Worm (Caenorhabditis elegans) whole organism, L1 larva: ENCODE measurements around the gene T22G5.3.

Experiments
- aha-1 ChIP-seq: fragments of 150-350 bp; optimal IDR thresholded peaks from 2 replicates; lab custom pipeline; 2014; ENCODE audit warnings: missing biosample characterization, missing genetic modification characterization
- ama-1 ChIP-seq: fragments of 150-350 bp; optimal IDR thresholded peaks from 2 replicates; lab custom pipeline; 2014
- ceh-82 ChIP-seq, 3 experiments: fragments of 150-350 bp in 1 of 3; sonication (generic microtip) in 2 of 3; optimal IDR thresholded peaks; 2 replicates each; lab custom pipeline; 2014 to 2017; ENCODE audit warnings: missing biosample characterization in 3 of 3, missing genetic modification characterization in 3 of 3
- lin-14 ChIP-seq: fragments of 200-800 bp; sonication (Bioruptor generic); optimal IDR thresholded peaks from 2 replicates; lab custom pipeline; 2018; ENCODE audit warnings: mild to moderate bottlenecking, missing genetic modification characterization, moderate library complexity, missing compliant biosample characterization
- lin-39 ChIP-seq: fragments of 150-350 bp; optimal IDR thresholded peaks from 2 replicates; lab custom pipeline; 2014; ENCODE audit warnings: missing biosample characterization, missing genetic modification reagents, missing genetic modification characterization
- lir-3 ChIP-seq: sonication (generic microtip); optimal IDR thresholded peaks from 2 replicates; lab custom pipeline; 2016; ENCODE audit warnings: mild to moderate bottlenecking, missing genetic modification characterization, moderate library complexity, missing compliant biosample characterization; ENCODE audit not compliant: poor library complexity
- lsy-2 ChIP-seq, 2 experiments: fragments of 150-350 bp; optimal IDR thresholded peaks; 2 replicates each; lab custom pipeline; 2014; ENCODE audit warnings: missing biosample characterization in 2 of 2, missing genetic modification characterization in 2 of 2
- nhr-11 ChIP-seq: fragments of 150-350 bp; optimal IDR thresholded peaks from 2 replicates; lab custom pipeline; 2014; ENCODE audit warnings: missing biosample characterization, missing genetic modification characterization
- nhr-12 ChIP-seq: sonication (generic microtip); optimal IDR thresholded peaks from 2 replicates; lab custom pipeline; 2017; ENCODE audit warnings: missing biosample characterization, missing genetic modification characterization
- nhr-237 ChIP-seq: fragments of 150-350 bp; optimal IDR thresholded peaks from 2 replicates; lab custom pipeline; 2014; ENCODE audit warnings: missing biosample characterization, missing genetic modification characterization
- tbx-2 ChIP-seq: sonication (generic microtip); optimal IDR thresholded peaks from 2 replicates; lab custom pipeline; 2016; ENCODE audit warnings: missing genetic modification characterization, missing compliant biosample characterization
- unc-62 ChIP-seq: fragments of 150-350 bp; optimal IDR thresholded peaks from 2 replicates; lab custom pipeline; 2014; ENCODE audit warnings: missing biosample characterization, missing genetic modification reagents, missing genetic modification characterization
- zag-1 ChIP-seq: fragments of 150-350 bp; optimal IDR thresholded peaks from 2 replicates; lab custom pipeline; 2014; ENCODE audit warnings: missing biosample characterization, missing genetic modification characterization
- ztf-4 ChIP-seq: fragments of 150-350 bp; optimal IDR thresholded peaks from 2 replicates; lab custom pipeline; 2014; ENCODE audit warnings: missing biosample characterization, missing genetic modification characterization

DNA sequence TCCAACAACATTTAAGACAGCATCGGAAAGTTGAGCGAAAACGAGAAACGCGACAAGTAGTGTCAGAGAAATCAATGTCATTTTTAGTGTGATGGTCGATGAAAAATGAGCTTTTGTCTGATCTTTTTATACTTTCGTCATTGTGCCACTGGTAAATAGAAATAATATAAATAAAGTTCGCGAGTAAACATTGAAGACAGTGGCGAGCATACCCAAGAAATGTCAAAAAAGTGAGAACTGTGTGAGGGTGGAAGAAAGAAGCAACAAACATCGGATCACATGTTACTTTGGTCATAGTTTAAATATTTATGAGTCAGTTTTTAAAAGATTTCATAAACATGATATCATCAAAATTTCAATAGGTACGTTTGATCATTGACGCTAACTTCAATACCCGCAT is 26.4 kb upstream of the T22G5.3 start, which contains the start of gene ttr-21:
- no peak for TF ChIP-seq lin-14 (GFP tag; lab: Kevin White, UChicago)
- no peak for TF ChIP-seq lir-3
- no peak for TF ChIP-seq lsy-2 (tag; optimal IDR thresholded peaks at IDR 0.05; lab: Kevin White, UChicago)
- no peak for TF ChIP-seq ama-1
- TF ChIP-seq ztf-4 (tag; lab: Kevin White, UChicago) = no peak
- no peak for TF ChIP-seq nhr-12 (tag; lab: Kevin White, UChicago)
- no peak for TF ChIP-seq tbx-2 (tag; lab: Kevin White, UChicago)
- no peak for TF ChIP-seq unc-62 (GFP tag; lab: Kevin White, UChicago)
- no peak for TF ChIP-seq zag-1 (tag; lab: Kevin White, UChicago)
- no peak for TF ChIP-seq nhr-237 (tag; lab: Kevin White, UChicago)
- no peak for TF ChIP-seq nhr-11 (tag; lab: Kevin White, UChicago)
- TF ChIP-seq lin-39 (tag; lab: Kevin White, UChicago) = no peak
- no peak for TF ChIP-seq ceh-82 (tag; optimal IDR thresholded peaks at IDR 0.05; lab: Kevin White, UChicago)
- TF ChIP-seq aha-1 (tag; lab: Kevin White, UChicago) = no peak
